Worm (Caenorhabditis elegans) whole organism, late embryonic: ENCODE results near the gene K06H6.1.

Experiments
- ceh-2 ChIP-seq: sonication (generic microtip); optimal IDR thresholded peaks from 2 replicates; lab custom pipeline; 2016; ENCODE audit warnings: missing genotype, missing genetic modification characterization, missing compliant biosample characterization
- ceh-24 ChIP-seq: sonication (generic microtip); optimal IDR thresholded peaks from 2 replicates; lab custom pipeline; 2016; ENCODE audit warnings: mild to moderate bottlenecking, missing genetic modification characterization, missing compliant biosample characterization
- ceh-48 ChIP-seq: sonication (generic microtip); optimal IDR thresholded peaks from 2 replicates; lab custom pipeline; 2016; ENCODE audit warnings: missing genetic modification characterization, inconsistent platforms, missing compliant biosample characterization
- npax-4 ChIP-seq: sonication (generic microtip); optimal IDR thresholded peaks from 2 replicates; lab custom pipeline; 2016; ENCODE audit warnings: missing genetic modification characterization, missing compliant biosample characterization
- pha-2 ChIP-seq: sonication (generic microtip); optimal IDR thresholded peaks from 2 replicates; lab custom pipeline; 2017; ENCODE audit warnings: mild to moderate bottlenecking, missing genetic modification characterization, missing compliant biosample characterization
- pha-4 ChIP-seq: fragments of 150-350 bp; optimal IDR thresholded peaks from 2 replicates; lab custom pipeline; 2018; ENCODE audit warnings: missing biosample characterization, missing genetic modification reagents, missing genetic modification characterization
- pqm-1 ChIP-seq: sonication (generic microtip); optimal IDR thresholded peaks from 2 replicates; lab custom pipeline; 2016; ENCODE audit warnings: missing genetic modification characterization, missing compliant biosample characterization
- sox-4 ChIP-seq: sonication (generic microtip); optimal IDR thresholded peaks from 2 replicates; lab custom pipeline; 2017; ENCODE audit warnings: mild to moderate bottlenecking, missing genetic modification characterization, inconsistent platforms, missing compliant biosample characterization

ce11 chrV:619054-619453 is 31.1 kb downstream of the K06H6.1 start, which contains the start of gene F48G7.4:
- no peak for TF ChIP-seq ceh-48
- no peak for TF ChIP-seq ceh-24 (tag; lab: Kevin White, UChicago)
- TF ChIP-seq npax-4 (tag; lab: Kevin White, UChicago): no peak
- TF ChIP-seq ceh-2 (tag; lab: Kevin White, UChicago): no peak
- TF ChIP-seq pqm-1 (tag; lab: Kevin White, UChicago): no peak
- TF ChIP-seq pha-2 (tag; lab: Kevin White, UChicago): no peak
- TF ChIP-seq pha-4: no peak
- no peak for TF ChIP-seq sox-4
